Fruit fly (Drosophila melanogaster) whole organism, embryonic: ENCODE data around the gene CG31922.

ENCODE experiments used
- Blimp-1 ChIP-seq: fragments of 200-800 bp; sonication (Bioruptor generic); optimal IDR thresholded peaks from 3 replicates; lab custom pipeline; 2018; ENCODE audit warnings: missing biosample characterization, missing genetic modification characterization, mild to moderate bottlenecking, moderate library complexity, missing genetic modification reagents
- BtbVII ChIP-seq: fragments of 200-800 bp; sonication (Bioruptor generic); optimal IDR thresholded peaks from 3 replicates; lab custom pipeline; 2017; ENCODE audit warnings: missing biosample characterization, mild to moderate bottlenecking, missing genetic modification characterization
- CG10543 ChIP-seq: fragments of 200-800 bp; sonication (Bioruptor generic); optimal IDR thresholded peaks from 3 replicates; lab custom pipeline; 2017; ENCODE audit warnings: missing biosample characterization, mild to moderate bottlenecking, missing genetic modification characterization, moderate library complexity
- CG10959 ChIP-seq: fragments of 200-800 bp; sonication (Bioruptor generic); IDR thresholded peaks from 2 replicates; pipeline ENCODE4 v1.3.6; 2022; ENCODE audit warnings: missing biosample characterization, missing genetic modification characterization
- CG11504 ChIP-seq: fragments of 200-800 bp; sonication (Bioruptor generic); optimal IDR thresholded peaks from 3 replicates; lab custom pipeline; 2019; ENCODE audit warnings: missing biosample characterization, mild to moderate bottlenecking, missing genetic modification characterization, moderate library complexity
- CG1233 ChIP-seq: fragments of 200-800 bp; sonication (Bioruptor generic); optimal IDR thresholded peaks from 4 replicates; lab custom pipeline; 2018; ENCODE audit warnings: missing biosample characterization, mild to moderate bottlenecking, missing genetic modification characterization
- CG14014 ChIP-seq: fragments of 200-800 bp; sonication (Bioruptor generic); IDR thresholded peaks from 2 replicates; pipeline ENCODE4 v1.3.6; 2022; ENCODE audit warnings: missing biosample characterization, missing genetic modification characterization
- CG1529 ChIP-seq: fragments of 200-800 bp; sonication (Bioruptor generic); optimal IDR thresholded peaks from 3 replicates; lab custom pipeline; 2018; ENCODE audit warnings: missing biosample characterization, missing genetic modification characterization
- CG15479 ChIP-seq: fragments of 200-800 bp; sonication (Bioruptor generic); optimal IDR thresholded peaks from 3 replicates; lab custom pipeline; 2019; ENCODE audit warnings: missing biosample characterization, mild to moderate bottlenecking, missing genetic modification characterization, moderate library complexity
- CG16779 ChIP-seq: fragments of 200-800 bp; sonication (Bioruptor generic); IDR thresholded peaks from 2 replicates; pipeline ENCODE4 v1.3.6; 2022; ENCODE audit warnings: missing biosample characterization, missing genetic modification characterization
- CG17568 ChIP-seq: fragments of 200-800 bp; sonication (Bioruptor generic); optimal IDR thresholded peaks from 2 replicates; lab custom pipeline; 2018; ENCODE audit warnings: missing biosample characterization, mild to moderate bottlenecking, missing genetic modification characterization, moderate library complexity
- CG1832 ChIP-seq: fragments of 200-800 bp; sonication (Bioruptor generic); optimal IDR thresholded peaks from 2 replicates; lab custom pipeline; 2017; ENCODE audit warnings: missing biosample characterization, mild to moderate bottlenecking, missing genetic modification characterization, inconsistent platforms
- CG30020 ChIP-seq: fragments of 200-800 bp; optimal IDR thresholded peaks from 2 replicates; lab custom pipeline; 2019; ENCODE audit warnings: missing biosample characterization, mild to moderate bottlenecking, missing genetic modification characterization, moderate library complexity
- CG30431 ChIP-seq: fragments of 200-800 bp; sonication (Bioruptor generic); optimal IDR thresholded peaks from 2 replicates; lab custom pipeline; 2017; ENCODE audit warnings: missing biosample characterization, missing genetic modification characterization
- CG32772 ChIP-seq: fragments of 200-800 bp; sonication (Bioruptor generic); IDR thresholded peaks from 2 replicates; pipeline ENCODE4 v1.3.6; 2022; ENCODE audit warnings: missing biosample characterization, missing genetic modification characterization
- CG3726 ChIP-seq: fragments of 200-800 bp; sonication (Bioruptor generic); IDR thresholded peaks from 3 replicates; pipeline ENCODE4, ENCODE4 v1.3.6; 2022; ENCODE audit warnings: missing biosample characterization, missing genetic modification characterization
- CG43689 ChIP-seq: fragments of 200-800 bp; sonication (Bioruptor generic); IDR thresholded peaks from 2 replicates; pipeline ENCODE4 v1.3.6; 2022; ENCODE audit warnings: missing biosample characterization, missing genetic modification characterization
- CG6683 ChIP-seq: fragments of 200-800 bp; sonication (Bioruptor generic); optimal IDR thresholded peaks from 2 replicates; lab custom pipeline; 2017; ENCODE audit warnings: missing biosample characterization, mild to moderate bottlenecking, missing genetic modification characterization, missing genetic modification reagents
- CG6854 ChIP-seq: fragments of 200-800 bp; sonication (Bioruptor generic); optimal IDR thresholded peaks from 3 replicates; lab custom pipeline; 2017; ENCODE audit warnings: missing biosample characterization, mild to moderate bottlenecking, missing genetic modification characterization
- CG8944 ChIP-seq: fragments of 200-800 bp; sonication (Bioruptor generic); optimal IDR thresholded peaks from 3 replicates; lab custom pipeline; 2016; ENCODE audit warnings: missing biosample characterization, missing genetic modification characterization
- CG9797 ChIP-seq: fragments of 200-800 bp; sonication (Bioruptor generic); optimal IDR thresholded peaks from 3 replicates; lab custom pipeline; 2018; ENCODE audit warnings: missing biosample characterization, mild to moderate bottlenecking, missing genetic modification characterization
- Dek ChIP-seq: fragments of 200-800 bp; sonication (Bioruptor generic); optimal IDR thresholded peaks from 3 replicates; lab custom pipeline; 2019; ENCODE audit warnings: missing biosample characterization, mild to moderate bottlenecking, missing genetic modification characterization, moderate library complexity
- Fer2 ChIP-seq: fragments of 200-800 bp; sonication (Bioruptor generic); optimal IDR thresholded peaks from 2 replicates; lab custom pipeline; 2018; ENCODE audit warnings: missing biosample characterization, mild to moderate bottlenecking, missing genetic modification characterization, moderate library complexity
- Fer3 ChIP-seq: fragments of 200-800 bp; sonication (Bioruptor generic); optimal IDR thresholded peaks from 2 replicates; lab custom pipeline; 2018; ENCODE audit warnings: missing biosample characterization, mild to moderate bottlenecking, missing genetic modification characterization, moderate library complexity
- H15 ChIP-seq: fragments of 200-800 bp; sonication (Bioruptor generic); IDR thresholded peaks from 3 replicates; pipeline ENCODE4 v1.3.6; 2022; ENCODE audit warnings: missing biosample characterization, missing genetic modification characterization
- HHEX ChIP-seq: fragments of 200-800 bp; sonication (Bioruptor generic); optimal IDR thresholded peaks from 3 replicates; lab custom pipeline; 2017; ENCODE audit warnings: missing biosample characterization, mild to moderate bottlenecking, missing genetic modification characterization, missing genetic modification reagents
- HLH54F ChIP-seq: fragments of 200-800 bp; sonication (Bioruptor generic); optimal IDR thresholded peaks from 3 replicates; lab custom pipeline; 2016; ENCODE audit warnings: missing biosample characterization, missing genetic modification characterization
- Hr39 ChIP-seq: fragments of >200 bp; optimal IDR thresholded peaks from 2 replicates; lab custom pipeline; 2017
- Mes4 ChIP-seq: fragments of 200-800 bp; sonication (Bioruptor generic); optimal IDR thresholded peaks from 2 replicates; lab custom pipeline; 2016; ENCODE audit warnings: missing biosample characterization, missing genetic modification characterization
- Mrtf ChIP-seq: fragments of 200-800 bp; sonication (Bioruptor generic); IDR thresholded peaks from 3 replicates; pipeline ENCODE4 v1.3.6; 2022; ENCODE audit warnings: missing biosample characterization, missing genetic modification characterization
- Ptx1 ChIP-seq: fragments of 200-800 bp; sonication (Bioruptor generic); IDR thresholded peaks from 2 replicates; pipeline ENCODE4 v1.3.6; 2022; ENCODE audit warnings: missing biosample characterization, missing genetic modification characterization
- Sox102F ChIP-seq: fragments of 200-800 bp; sonication (Bioruptor generic); optimal IDR thresholded peaks from 2 replicates; lab custom pipeline; 2018; ENCODE audit warnings: missing biosample characterization, mild to moderate bottlenecking, missing genetic modification characterization, moderate library complexity
- Trl ChIP-seq, 3 experiments: fragments of >200 bp in 2 of 3; fragments of 200-800 bp in 1 of 3; sonication (Bioruptor generic) in 1 of 3; optimal IDR thresholded peaks; 2 replicates in 1 of 3; 3 replicates in 2 of 3; lab custom pipeline; 2016 to 2017; ENCODE audit warnings: missing biosample characterization in 1 of 3, missing genetic modification characterization in 1 of 3
- YL-1 ChIP-seq: fragments of 200-800 bp; sonication (Bioruptor generic); optimal IDR thresholded peaks from 3 replicates; lab custom pipeline; 2017; ENCODE audit warnings: missing biosample characterization, mild to moderate bottlenecking, missing genetic modification characterization
- ap ChIP-seq: fragments of 200-800 bp; sonication (Bioruptor generic); IDR thresholded peaks from 2 replicates; pipeline ENCODE4 v1.3.6; 2022; ENCODE audit warnings: missing biosample characterization, missing genetic modification characterization
- crp ChIP-seq, 2 experiments: fragments of 200-800 bp; sonication (Bioruptor generic); optimal IDR thresholded peaks; 2 replicates in 1 of 2; 3 replicates in 1 of 2; lab custom pipeline; 2017; ENCODE audit warnings: missing biosample characterization in 2 of 2, missing genetic modification characterization in 2 of 2, mild to moderate bottlenecking in 1 of 2, moderate library complexity in 1 of 2
- dmrt99B ChIP-seq: fragments of 200-800 bp; sonication (Bioruptor generic); optimal IDR thresholded peaks from 2 replicates; lab custom pipeline; 2018; ENCODE audit warnings: missing biosample characterization, mild to moderate bottlenecking, missing genetic modification characterization, moderate library complexity
- exex ChIP-seq: fragments of 200-800 bp; sonication (Bioruptor generic); optimal IDR thresholded peaks from 4 replicates; lab custom pipeline; 2018; ENCODE audit warnings: missing biosample characterization, mild to moderate bottlenecking, missing genetic modification characterization, moderate library complexity
- grau ChIP-seq: fragments of 200-800 bp; optimal IDR thresholded peaks from 3 replicates; lab custom pipeline; 2019; ENCODE audit warnings: missing biosample characterization, mild to moderate bottlenecking, missing genetic modification characterization, moderate library complexity
- grn ChIP-seq: fragments of 200-800 bp; sonication (Bioruptor generic); optimal IDR thresholded peaks from 3 replicates; lab custom pipeline; 2017; ENCODE audit warnings: missing biosample characterization, missing genetic modification characterization
- jigr1 ChIP-seq: fragments of 200-800 bp; sonication (Bioruptor generic); IDR thresholded peaks from 3 replicates; pipeline ENCODE4 v1.3.6; 2022; ENCODE audit warnings: missing biosample characterization, missing genetic modification characterization
- knrl ChIP-seq: fragments of 200-800 bp; sonication (Bioruptor generic); IDR thresholded peaks from 3 replicates; pipeline ENCODE4 v1.3.6; 2022; ENCODE audit warnings: missing biosample characterization, missing genetic modification characterization; ENCODE audit not compliant: partially characterized antibody
- p53 ChIP-seq: fragments of 200-800 bp; sonication (Bioruptor generic); optimal IDR thresholded peaks from 2 replicates; lab custom pipeline; 2016; ENCODE audit warnings: missing biosample characterization, missing genetic modification characterization
- phol ChIP-seq: fragments of 200-800 bp; sonication (Bioruptor generic); optimal IDR thresholded peaks from 3 replicates; lab custom pipeline; 2018; ENCODE audit warnings: missing biosample characterization, mild to moderate bottlenecking, missing genetic modification characterization, moderate library complexity
- pita ChIP-seq: fragments of 200-800 bp; sonication (Bioruptor generic); optimal IDR thresholded peaks from 2 replicates; lab custom pipeline; 2017; ENCODE audit warnings: missing biosample characterization, mild to moderate bottlenecking, missing genetic modification characterization
- pum ChIP-seq: fragments of 200-800 bp; sonication (Bioruptor generic); optimal IDR thresholded peaks from 2 replicates; lab custom pipeline; 2016; ENCODE audit warnings: missing biosample characterization, missing genetic modification characterization
- ranshi ChIP-seq: fragments of 200-800 bp; sonication (Bioruptor generic); IDR thresholded peaks from 2 replicates; pipeline ENCODE4 v1.3.6; 2022; ENCODE audit warnings: missing biosample characterization, missing genetic modification characterization
- sd ChIP-seq: fragments of 200-800 bp; sonication (Bioruptor generic); optimal IDR thresholded peaks from 3 replicates; lab custom pipeline; 2018; ENCODE audit warnings: missing biosample characterization, mild to moderate bottlenecking, missing genetic modification characterization, moderate library complexity
- sens ChIP-seq: fragments of 200-800 bp; sonication (Bioruptor generic); peaks from one replicate; lab custom pipeline; 2016; ENCODE audit warnings: missing biosample characterization, missing genetic modification characterization
- sim ChIP-seq: fragments of 200-800 bp; sonication (Bioruptor generic); IDR thresholded peaks from 2 replicates; pipeline ENCODE4 v1.3.6; 2022; ENCODE audit warnings: missing biosample characterization, missing genetic modification characterization
- so ChIP-seq: fragments of 200-800 bp; sonication (Bioruptor generic); IDR thresholded peaks from 3 replicates; pipeline ENCODE4 v1.3.6; 2022; ENCODE audit warnings: missing biosample characterization, missing genetic modification characterization

CG31922 gene

dm6 chr2L:1172704-1173107 lies 2.7 kb downstream of the CG31922 start, which contains the start of the genes Charon and CG4887 (continued):
- TF ChIP-seq CG9797 (GFP tag; lab: Kevin White, UChicago) = peak; percentile 5
- peak; percentile 73 for TF ChIP-seq HHEX (GFP tag; lab: Kevin White, UChicago)
- TF ChIP-seq CG10543 (GFP tag; lab: Kevin White, UChicago) = peak; percentile 88
- TF ChIP-seq H15 (GFP tag; lab: Robert Waterston, UW) = peak; percentile 72; the same call in 1 of the 3 replicates
- TF ChIP-seq Sox102F (GFP tag; lab: Kevin White, UChicago) = no peak
- TF ChIP-seq Fer3 (tag; lab: Kevin White, UChicago) = peak; percentile 82
- no peak for TF ChIP-seq BtbVII (GFP tag; lab: Kevin White, UChicago)
- peak in 1 of 2 experiments; percentile 52 for TF ChIP-seq crp (GFP tag; optimal IDR thresholded peaks at IDR 0.05; lab: Kevin White, UChicago)
- no peak for TF ChIP-seq exex (tag; lab: Kevin White, UChicago)
- peak; percentile 97 for TF ChIP-seq sens (GFP tag; lab: Kevin White, UChicago)
- no peak for TF ChIP-seq CG16779
- TF ChIP-seq grau (tag; lab: Kevin White, UChicago) = no peak
- no peak for TF ChIP-seq CG15479 (GFP tag; lab: Kevin White, UChicago)
- no peak for TF ChIP-seq dmrt99B (tag; lab: Kevin White, UChicago)
- peak; percentile 5 for TF ChIP-seq CG6854 (GFP tag; lab: Kevin White, UChicago)
- no peak for TF ChIP-seq CG1832 (GFP tag; lab: Kevin White, UChicago)
- TF ChIP-seq jigr1 (GFP tag; lab: Robert Waterston, UW) = no peak
- peak; percentile 73 for TF ChIP-seq CG10959 (GFP tag; lab: Robert Waterston, UW)
- peak; percentile 85 for TF ChIP-seq Ptx1 (GFP tag; lab: Robert Waterston, UW)
- no peak for TF ChIP-seq CG17568 (GFP tag; lab: Kevin White, UChicago)
- no peak for TF ChIP-seq CG43689 (GFP tag; lab: Robert Waterston, UW)
- TF ChIP-seq CG1529 (GFP tag; lab: Kevin White, UChicago) = no peak
- TF ChIP-seq so (GFP tag; lab: Robert Waterston, UW) = peak; percentile 11; the same call in 1 of the 3 replicates
- no peak for TF ChIP-seq sim (GFP tag; lab: Robert Waterston, UW)
- peak; percentile 67 for TF ChIP-seq Mes4 (GFP tag; lab: Kevin White, UChicago)
- no peak for TF ChIP-seq CG30020 (tag; lab: Kevin White, UChicago)
- no peak for TF ChIP-seq grn (GFP tag; lab: Kevin White, UChicago)
- peak; percentile 80; the same call in 1 of the 2 replicates for TF ChIP-seq ranshi (GFP tag; lab: Robert Waterston, UW)
- TF ChIP-seq phol (tag; lab: Kevin White, UChicago) = peak; percentile 89
- TF ChIP-seq CG6683 (GFP tag; lab: Kevin White, UChicago) = peak; percentile 66
- peak; percentile 89 for TF ChIP-seq CG32772 (GFP tag; lab: Robert Waterston, UW)
- peak; percentile 4 for TF ChIP-seq p53 (GFP tag; lab: Kevin White, UChicago)
- peak; percentile 85; the same call in 2 of the 3 replicates for TF ChIP-seq knrl (GFP tag; lab: Robert Waterston, UW)
- TF ChIP-seq CG8944 (GFP tag; lab: Kevin White, UChicago) = peak; percentile 85
- TF ChIP-seq CG1233 (GFP tag; lab: Kevin White, UChicago) = peak; percentile 76
- no peak for TF ChIP-seq CG11504
- TF ChIP-seq pita (GFP tag; lab: Kevin White, UChicago) = no peak
- TF ChIP-seq Hr39 (lab: Kevin White, UChicago) = no peak

- TF ChIP-seq Trl (optimal IDR thresholded peaks at IDR 0.05; lab: Kevin White, UChicago) = no peak
- peak; percentile 17 for TF ChIP-seq Trl (GFP tag; optimal IDR thresholded peaks at IDR 0.05; lab: Kevin White, UChicago)
- TF ChIP-seq ap (GFP tag; lab: Robert Waterston, UW) = no peak
- TF ChIP-seq grau (tag; lab: Kevin White, UChicago) = no peak
- TF ChIP-seq pum (GFP tag; lab: Kevin White, UChicago) = no peak
- TF ChIP-seq Fer2 (tag; lab: Kevin White, UChicago) = no peak
- TF ChIP-seq CG14014 (GFP tag; lab: Robert Waterston, UW) = no peak
- TF ChIP-seq HLH54F (GFP tag; lab: Kevin White, UChicago) = no peak
- no peak for TF ChIP-seq CG30431
- TF ChIP-seq YL-1 (GFP tag; lab: Kevin White, UChicago) = peak; percentile 83
- no peak for TF ChIP-seq Mrtf (GFP tag; lab: Robert Waterston, UW)
- TF ChIP-seq Dek (tag; lab: Kevin White, UChicago) = no peak
- TF ChIP-seq Blimp-1 (GFP tag; lab: Kevin White, UChicago) = no peak
- TF ChIP-seq sd (tag; lab: Kevin White, UChicago) = no peak
- no peak for TF ChIP-seq CG3726 (GFP tag; lab: Robert Waterston, UW)
These were observed 7.5 kb downstream of the CG31922 start, which contains the start of gene CG4896 for dm6 chr2L:1177522-1177921. TSS of gene CG4896 (plus strand) at chr2L:1177690.
